Worm (Caenorhabditis elegans): ENCODE results near the gene Y46G5A.34.

DNA sequence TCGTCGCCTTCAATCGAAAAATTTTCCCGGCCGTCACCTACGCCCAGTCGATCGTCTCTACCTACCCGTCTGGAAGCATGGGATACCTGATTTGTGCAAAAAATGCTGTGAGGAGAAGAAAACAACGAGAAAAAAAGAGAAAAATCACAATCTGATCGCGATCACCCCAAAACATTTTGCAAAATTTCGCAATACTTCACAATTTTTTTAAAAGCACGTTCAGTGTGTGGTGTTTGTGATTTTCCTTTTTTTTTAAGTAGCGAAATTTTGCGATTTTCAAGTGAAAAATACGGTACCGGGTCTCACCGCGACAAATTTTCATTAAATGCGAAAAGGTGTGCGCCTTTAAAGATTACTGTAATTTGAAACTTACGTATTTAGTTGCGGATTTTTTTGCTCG, 33.2 kb downstream of the Y46G5A.34 start:
- TF ChIP-seq aly-2 (tag; optimal IDR thresholded peaks at IDR 0.05) (no peak), unc-39 (tag; optimal IDR thresholded peaks at IDR 0.05) (no peak), nhr-237 (tag; optimal IDR thresholded peaks at IDR 0.05) (no peak)

Data from whole organism, L3 larva.